Fruit fly (Drosophila melanogaster) whole organism, embryonic: ENCODE results near the gene Gr97a.

Experiments
- Aef1 ChIP-seq: fragments of 200-800 bp; sonication (Bioruptor generic); IDR thresholded peaks from 3 replicates; pipeline ENCODE4 v1.3.6; 2022; ENCODE audit warnings: missing biosample characterization, missing genetic modification characterization
- CG11695 ChIP-seq: fragments of 200-800 bp; sonication (Bioruptor generic); IDR thresholded peaks from 3 replicates; pipeline ENCODE4 v1.3.6; 2022; ENCODE audit warnings: missing biosample characterization, missing genetic modification characterization
- CG12769 ChIP-seq: fragments of 200-800 bp; sonication (Bioruptor generic); optimal IDR thresholded peaks from 2 replicates; lab custom pipeline; 2019; ENCODE audit warnings: missing biosample characterization, mild to moderate bottlenecking, missing genetic modification characterization, moderate library complexity
- CG13296 ChIP-seq: fragments of 200-800 bp; sonication (Bioruptor generic); optimal IDR thresholded peaks from 3 replicates; lab custom pipeline; 2018; ENCODE audit warnings: missing biosample characterization, mild to moderate bottlenecking, missing genetic modification characterization
- CG13775 ChIP-seq: fragments of 200-800 bp; sonication (Bioruptor generic); optimal IDR thresholded peaks from 3 replicates; lab custom pipeline; 2017; ENCODE audit warnings: missing biosample characterization, mild to moderate bottlenecking, missing genetic modification characterization
- CG17385 ChIP-seq: fragments of 200-800 bp; sonication (Bioruptor generic); optimal IDR thresholded peaks from 3 replicates; lab custom pipeline; 2018; ENCODE audit warnings: missing biosample characterization, mild to moderate bottlenecking, missing genetic modification characterization
- CG18764 ChIP-seq: fragments of 200-800 bp; sonication (Bioruptor generic); optimal IDR thresholded peaks from 3 replicates; lab custom pipeline; 2016; ENCODE audit warnings: missing biosample characterization, missing genetic modification characterization
- CG31388 ChIP-seq: fragments of 200-800 bp; sonication (Bioruptor generic); optimal IDR thresholded peaks from 2 replicates; lab custom pipeline; 2016; ENCODE audit warnings: missing biosample characterization, missing genetic modification characterization
- CG3163 ChIP-seq: fragments of 200-800 bp; sonication (Bioruptor generic); optimal IDR thresholded peaks from 3 replicates; lab custom pipeline; 2016; ENCODE audit warnings: missing biosample characterization, missing genetic modification characterization
- CG32767 ChIP-seq: fragments of 200-800 bp; sonication (Bioruptor generic); IDR thresholded peaks from 2 replicates; pipeline ENCODE4 v1.3.6; 2022; ENCODE audit warnings: missing biosample characterization, missing genetic modification characterization
- CG34376 ChIP-seq: fragments of 200-800 bp; sonication (Bioruptor generic); optimal IDR thresholded peaks from 2 replicates; lab custom pipeline; 2018; ENCODE audit warnings: missing biosample characterization, mild to moderate bottlenecking, missing genetic modification characterization
- CG4328 ChIP-seq: fragments of 200-800 bp; sonication (Bioruptor generic); optimal IDR thresholded peaks from 3 replicates; lab custom pipeline; 2017; ENCODE audit warnings: missing biosample characterization, missing genetic modification reagents, missing genetic modification characterization
- CG6683 ChIP-seq: fragments of 200-800 bp; sonication (Bioruptor generic); optimal IDR thresholded peaks from 2 replicates; lab custom pipeline; 2017; ENCODE audit warnings: missing biosample characterization, mild to moderate bottlenecking, missing genetic modification characterization, missing genetic modification reagents
- CG6689 ChIP-seq: fragments of 200-800 bp; sonication (Bioruptor generic); IDR thresholded peaks from 2 replicates; pipeline ENCODE4 v1.3.6; 2022; ENCODE audit warnings: missing biosample characterization, missing genetic modification characterization
- CG6813 ChIP-seq: fragments of 200-800 bp; sonication (Bioruptor generic); optimal IDR thresholded peaks from 2 replicates; lab custom pipeline; 2017; ENCODE audit warnings: missing biosample characterization, missing genetic modification characterization, mild to moderate bottlenecking, moderate library complexity, missing genetic modification reagents
- CG6854 ChIP-seq: fragments of 200-800 bp; sonication (Bioruptor generic); optimal IDR thresholded peaks from 3 replicates; lab custom pipeline; 2017; ENCODE audit warnings: missing biosample characterization, mild to moderate bottlenecking, missing genetic modification characterization
- CG9817 ChIP-seq: fragments of 200-800 bp; sonication (Bioruptor generic); optimal IDR thresholded peaks from 2 replicates; lab custom pipeline; 2018; ENCODE audit warnings: missing biosample characterization, mild to moderate bottlenecking, missing genetic modification characterization, moderate library complexity
- Dip3 ChIP-seq: fragments of 200-800 bp; sonication (Bioruptor generic); optimal IDR thresholded peaks from 3 replicates; lab custom pipeline; 2016; ENCODE audit warnings: missing biosample characterization, missing genetic modification characterization
- E2f1 ChIP-seq: fragments of 200-800 bp; sonication (Bioruptor generic); IDR thresholded peaks from 2 replicates; pipeline ENCODE4 v1.3.6; 2022; ENCODE audit warnings: missing biosample characterization, missing genetic modification characterization
- Hr39 ChIP-seq: fragments of >200 bp; optimal IDR thresholded peaks from 2 replicates; lab custom pipeline; 2017
- Lpt ChIP-seq: fragments of >200 bp; optimal IDR thresholded peaks from 2 replicates; lab custom pipeline; 2018; ENCODE audit warnings: missing biosample characterization, missing genetic modification characterization
- Nf-YA ChIP-seq: fragments of 200-800 bp; sonication (Bioruptor generic); IDR thresholded peaks from 2 replicates; pipeline ENCODE4 v1.3.6; 2022; ENCODE audit warnings: missing biosample characterization, missing genetic modification characterization
- Nf-YB ChIP-seq: fragments of 200-800 bp; sonication (Bioruptor generic); optimal IDR thresholded peaks from 3 replicates; lab custom pipeline; 2019; ENCODE audit warnings: missing biosample characterization, mild to moderate bottlenecking, missing genetic modification characterization, moderate library complexity
- TFAM ChIP-seq: fragments of 200-800 bp; sonication (Bioruptor generic); optimal IDR thresholded peaks from 2 replicates; lab custom pipeline; 2017; ENCODE audit warnings: missing biosample characterization, missing genetic modification characterization, inconsistent platforms
- Xrp1 ChIP-seq: fragments of 200-800 bp; sonication (Bioruptor generic); IDR thresholded peaks from 2 replicates; pipeline ENCODE4 v1.3.6; 2022; ENCODE audit warnings: missing biosample characterization, missing genetic modification characterization
- ara ChIP-seq: fragments of 200-800 bp; sonication (Bioruptor generic); IDR thresholded peaks from 2 replicates; pipeline ENCODE4 v1.3.6; 2022; ENCODE audit warnings: missing biosample characterization, missing genetic modification characterization
- ato ChIP-seq: fragments of 200-800 bp; sonication (Bioruptor generic); IDR thresholded peaks from 2 replicates; pipeline ENCODE4 v1.3.6; 2022; ENCODE audit warnings: missing biosample characterization, missing genetic modification characterization; ENCODE audit not compliant: partially characterized antibody
- bigmax ChIP-seq: fragments of 200-800 bp; sonication (Bioruptor generic); optimal IDR thresholded peaks from 2 replicates; lab custom pipeline; 2018; ENCODE audit warnings: missing biosample characterization, mild to moderate bottlenecking, missing genetic modification characterization
- caup ChIP-seq: fragments of 200-800 bp; sonication (Bioruptor generic); optimal IDR thresholded peaks from 3 replicates; lab custom pipeline; 2017; ENCODE audit warnings: missing biosample characterization, mild to moderate bottlenecking, missing genetic modification characterization, moderate library complexity; ENCODE audit not compliant: severe bottlenecking
- chn ChIP-seq: fragments of 200-800 bp; sonication (Bioruptor generic); optimal IDR thresholded peaks from 2 replicates; lab custom pipeline; 2016; ENCODE audit warnings: missing biosample characterization, missing genetic modification characterization
- croc ChIP-seq: fragments of 200-800 bp; sonication (Bioruptor generic); conservative IDR thresholded peaks from 3 replicates; pipeline ENCODE4 v1.3.6; 2022; ENCODE audit warnings: missing biosample characterization, missing genetic modification characterization
- crol ChIP-seq: fragments of 200-800 bp; sonication (Bioruptor generic); IDR thresholded peaks from 2 replicates; pipeline ENCODE4 v1.3.6; 2022; ENCODE audit warnings: missing biosample characterization, missing genetic modification characterization
- dimm ChIP-seq: fragments of 200-800 bp; sonication (Bioruptor generic); IDR thresholded peaks from 2 replicates; pipeline ENCODE4 v1.3.6; 2022; ENCODE audit warnings: missing biosample characterization, missing genetic modification characterization
- exex ChIP-seq: fragments of 200-800 bp; sonication (Bioruptor generic); optimal IDR thresholded peaks from 4 replicates; lab custom pipeline; 2018; ENCODE audit warnings: missing biosample characterization, mild to moderate bottlenecking, missing genetic modification characterization, moderate library complexity
- fd3F ChIP-seq: fragments of 200-800 bp; sonication (Bioruptor generic); optimal IDR thresholded peaks from 2 replicates; lab custom pipeline; 2018; ENCODE audit warnings: missing biosample characterization, mild to moderate bottlenecking, missing genetic modification characterization, moderate library complexity
- fd96Cb ChIP-seq: fragments of 200-800 bp; sonication (Bioruptor generic); optimal IDR thresholded peaks from 2 replicates; lab custom pipeline; 2018; ENCODE audit warnings: missing biosample characterization, mild to moderate bottlenecking, missing genetic modification characterization, moderate library complexity
- gcm2 ChIP-seq: fragments of 200-800 bp; sonication (Bioruptor generic); optimal IDR thresholded peaks from 2 replicates; lab custom pipeline; 2016; ENCODE audit warnings: missing biosample characterization, missing genetic modification characterization
- gem ChIP-seq: fragments of 200-800 bp; sonication (Bioruptor generic); optimal IDR thresholded peaks from 2 replicates; lab custom pipeline; 2019; ENCODE audit warnings: missing biosample characterization, mild to moderate bottlenecking, missing genetic modification characterization, moderate library complexity
- gt ChIP-seq: fragments of 200-800 bp; sonication (Bioruptor generic); IDR thresholded peaks from 2 replicates; pipeline ENCODE4 v1.3.6; 2022; ENCODE audit warnings: missing biosample characterization, missing genetic modification characterization
- inv ChIP-seq: fragments of 200-800 bp; sonication (Bioruptor generic); IDR thresholded peaks from 2 replicates; pipeline ENCODE4 v1.3.6; 2022; ENCODE audit warnings: missing biosample characterization, missing genetic modification characterization; ENCODE audit not compliant: partially characterized antibody
- jigr1 ChIP-seq: fragments of 200-800 bp; sonication (Bioruptor generic); IDR thresholded peaks from 3 replicates; pipeline ENCODE4 v1.3.6; 2022; ENCODE audit warnings: missing biosample characterization, missing genetic modification characterization
- jumu ChIP-seq: fragments of 200-800 bp; sonication (Bioruptor generic); optimal IDR thresholded peaks from 3 replicates; lab custom pipeline; 2016; ENCODE audit warnings: missing biosample characterization, missing genetic modification characterization
- lmd ChIP-seq: fragments of 200-800 bp; sonication (Bioruptor generic); IDR thresholded peaks from 2 replicates; pipeline ENCODE4 v1.3.6; 2022; ENCODE audit warnings: missing biosample characterization, missing genetic modification characterization
- pan ChIP-seq, 4 experiments: fragments of >200 bp in 3 of 4; fragments of 200-800 bp in 1 of 4; sonication (Bioruptor generic) in 1 of 4; optimal IDR thresholded peaks in 3 of 4; IDR thresholded peaks in 1 of 4; 2 replicates each; pipeline versions ENCODE4 v1.3.6 to Lab custom; 2017 to 2022; ENCODE audit warnings: missing biosample characterization in 2 of 4, missing genetic modification characterization in 2 of 4, mixed read lengths in 1 of 4
- peb ChIP-seq: fragments of 200-800 bp; sonication (Bioruptor generic); IDR thresholded peaks from 2 replicates; pipeline ENCODE4 v1.3.6; 2022; ENCODE audit warnings: missing biosample characterization, missing genetic modification characterization
- phol ChIP-seq: fragments of 200-800 bp; sonication (Bioruptor generic); optimal IDR thresholded peaks from 3 replicates; lab custom pipeline; 2018; ENCODE audit warnings: missing biosample characterization, mild to moderate bottlenecking, missing genetic modification characterization, moderate library complexity
- ro ChIP-seq: fragments of 200-800 bp; sonication (Bioruptor generic); IDR thresholded peaks from 2 replicates; pipeline ENCODE4 v1.3.6; 2022; ENCODE audit warnings: missing biosample characterization, missing genetic modification characterization
- sens-2 ChIP-seq: fragments of 200-800 bp; sonication (Bioruptor generic); IDR thresholded peaks from 2 replicates; pipeline ENCODE4 v1.3.6; 2022; ENCODE audit warnings: missing biosample characterization, missing genetic modification characterization
- slou ChIP-seq: fragments of 200-800 bp; sonication (Bioruptor generic); optimal IDR thresholded peaks from 3 replicates; lab custom pipeline; 2016; ENCODE audit warnings: missing biosample characterization, missing genetic modification characterization
- wor ChIP-seq: fragments of 200-800 bp; sonication (Bioruptor generic); IDR thresholded peaks from 2 replicates; pipeline ENCODE4 v1.3.6; 2022; ENCODE audit warnings: missing biosample characterization, missing genetic modification characterization

Gene Gr97a

dm6 chr3R:26968823-26969638 lies 2.7 kb upstream of the Gr97a start (continued):
- TF ChIP-seq jigr1 (GFP tag; lab: Robert Waterston, UW), result no peak
- TF ChIP-seq gt (GFP tag; lab: Robert Waterston, UW), result no peak
- TF ChIP-seq gem (tag; lab: Kevin White, UChicago), result peak; percentile 61
- no peak for TF ChIP-seq CG6689
- no peak for TF ChIP-seq pan (optimal IDR thresholded peaks at IDR 0.05; lab: Kevin White, UChicago)
- peak in 1 of 2 experiments; percentile 40 for TF ChIP-seq pan (GFP tag; optimal IDR thresholded peaks at IDR 0.05 in 1 of 2, IDR thresholded peaks at IDR 0.05 in 1 of 2)
- no peak for TF ChIP-seq lmd (GFP tag; lab: Robert Waterston, UW)
- TF ChIP-seq slou (GFP tag; lab: Kevin White, UChicago), result no peak
- no peak for TF ChIP-seq dimm (GFP tag; lab: Robert Waterston, UW)
- no peak for TF ChIP-seq ato (GFP tag; lab: Robert Waterston, UW)
- peak; percentile 20 for TF ChIP-seq CG17385
- TF ChIP-seq Nf-YB (GFP tag; lab: Kevin White, UChicago), result peak; percentile 43
- no peak for TF ChIP-seq ara (GFP tag; lab: Robert Waterston, UW)
- TF ChIP-seq jumu (GFP tag; lab: Kevin White, UChicago), result no peak
- no peak for TF ChIP-seq bigmax
- no peak for TF ChIP-seq sens-2 (GFP tag; lab: Robert Waterston, UW)
- no peak for TF ChIP-seq TFAM (GFP tag; lab: Kevin White, UChicago)
- TF ChIP-seq CG4328 (GFP tag; lab: Kevin White, UChicago), result no peak
- no peak for TF ChIP-seq CG9817 (tag; lab: Kevin White, UChicago)
- TF ChIP-seq fd3F (GFP tag; lab: Kevin White, UChicago), result no peak
- no peak for TF ChIP-seq chn (GFP tag; lab: Kevin White, UChicago)
- TF ChIP-seq CG6683, result no peak
- peak; percentile 87 for TF ChIP-seq exex (tag; lab: Kevin White, UChicago)
- no peak for TF ChIP-seq inv (GFP tag; lab: Robert Waterston, UW)
- no peak for TF ChIP-seq CG6813 (GFP tag; lab: Kevin White, UChicago)
- no peak for TF ChIP-seq CG31388 (GFP tag; lab: Kevin White, UChicago)
- TF ChIP-seq Lpt, result no peak
- no peak for TF ChIP-seq peb
- TF ChIP-seq E2f1 (GFP tag; lab: Robert Waterston, UW), result 0 out of 2 replicates have a peak, but pooled peaks have one; percentile 31
- TF ChIP-seq gcm2, result no peak
- TF ChIP-seq caup (GFP tag; lab: Kevin White, UChicago), result no peak
- TF ChIP-seq CG34376 (GFP tag; lab: Kevin White, UChicago), result peak; percentile 41
- TF ChIP-seq CG3163 (GFP tag; lab: Kevin White, UChicago), result no peak
- TF ChIP-seq Hr39 (lab: Kevin White, UChicago), result no peak
- TF ChIP-seq Xrp1 (GFP tag; lab: Robert Waterston, UW), result peak; percentile 43; the same call in 1 of the 2 replicates
- no peak for TF ChIP-seq Aef1
- no peak for TF ChIP-seq CG13296 (GFP tag; lab: Kevin White, UChicago)
- no peak for TF ChIP-seq Nf-YA (GFP tag; lab: Robert Waterston, UW)
- no peak for TF ChIP-seq fd96Cb (tag; lab: Kevin White, UChicago)
- TF ChIP-seq CG13775 (GFP tag; lab: Kevin White, UChicago), result no peak
- TF ChIP-seq CG18764 (GFP tag; lab: Kevin White, UChicago), result no peak
- peak; percentile 80 for TF ChIP-seq CG12769 (tag; lab: Kevin White, UChicago)
- TF ChIP-seq phol, result peak; percentile 24
- no peak for TF ChIP-seq wor
- TF ChIP-seq Dip3 (GFP tag; lab: Kevin White, UChicago), result no peak
- TF ChIP-seq ro (GFP tag; lab: Robert Waterston, UW), result no peak
- no peak for TF ChIP-seq croc (GFP tag; lab: Robert Waterston, UW)
- TF ChIP-seq crol (GFP tag; lab: Robert Waterston, UW), result peak; percentile 87
- TF ChIP-seq CG32767, result no peak
- TF ChIP-seq CG11695 (GFP tag; lab: Robert Waterston, UW), result no peak
- no peak for TF ChIP-seq CG6854 (GFP tag; lab: Kevin White, UChicago)
